Worm (Caenorhabditis elegans): ENCODE data around the gene col-36.

DNA sequence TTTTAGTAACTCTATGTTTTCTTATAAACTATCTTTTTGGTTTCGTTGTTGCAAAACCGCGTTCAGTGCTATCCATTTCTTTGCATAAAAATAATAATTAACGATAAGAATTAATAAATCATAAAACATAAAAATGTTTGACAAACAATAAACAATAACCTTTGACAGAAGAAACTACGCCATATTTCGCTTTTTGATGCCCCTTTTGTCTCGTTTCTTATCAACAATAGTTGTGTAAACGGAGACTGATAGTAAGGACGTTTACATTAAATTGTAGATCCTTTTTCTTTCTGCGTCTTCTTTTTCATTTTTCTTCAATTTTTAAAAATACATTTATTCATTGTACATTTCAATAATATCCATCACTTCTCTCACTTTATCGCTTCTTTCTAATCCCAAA, 29.5 kb downstream of the col-36 start:
- TF ChIP-seq ztf-11 (tag; optimal IDR thresholded peaks at IDR 0.05): no peak
- TF ChIP-seq unc-39 (tag; optimal IDR thresholded peaks at IDR 0.05): no peak

Measured in whole organism, mixed stage, embryonic.